Worm (Caenorhabditis elegans) whole organism, young adult: ENCODE measurements around the gene mif-4.

Experiments used
- F10E7.11 ChIP-seq: sonication (generic microtip); optimal IDR thresholded peaks from 2 replicates; lab custom pipeline; 2017; ENCODE audit warnings: mild to moderate bottlenecking, missing genetic modification characterization, moderate library complexity, missing compliant biosample characterization
- F37B4.10 ChIP-seq: fragments of 200-800 bp; sonication (Bioruptor generic); IDR thresholded peaks from 2 replicates; pipeline ENCODE4 v1.3.6; 2022; ENCODE audit warnings: missing genetic modification characterization, missing compliant biosample characterization
- F55B11.4 ChIP-seq: sonication (generic microtip); optimal IDR thresholded peaks from 2 replicates; lab custom pipeline; 2016; ENCODE audit warnings: missing compliant biosample characterization, missing genetic modification characterization, borderline replicate concordance; ENCODE audit not compliant: insufficient read depth
- T07F8.4 ChIP-seq: sonication (generic microtip); optimal IDR thresholded peaks from 2 replicates; lab custom pipeline; 2016; ENCODE audit warnings: mild to moderate bottlenecking, missing genetic modification characterization, moderate library complexity, missing compliant biosample characterization
- Y56A3A.18 ChIP-seq: fragments of 200-800 bp; sonication (Bioruptor generic); IDR thresholded peaks from 2 replicates; pipeline ENCODE4 v1.3.6; 2022; ENCODE audit warnings: missing genetic modification reagents, missing genetic modification characterization, missing compliant biosample characterization
- Y67H2A.10 ChIP-seq: fragments of 200-800 bp; sonication (Bioruptor generic); conservative IDR thresholded peaks from 2 replicates; pipeline ENCODE4 v1.3.6; 2022; ENCODE audit warnings: missing genetic modification reagents, missing genetic modification characterization, missing compliant biosample characterization
- akir-1 ChIP-seq: fragments of 200-800 bp; sonication (Bioruptor generic); optimal IDR thresholded peaks from 2 replicates; lab custom pipeline; 2018; ENCODE audit warnings: mild to moderate bottlenecking, missing genetic modification characterization, moderate library complexity, missing compliant biosample characterization
- attf-3 ChIP-seq: fragments of 200-800 bp; sonication (Bioruptor generic); conservative IDR thresholded peaks from 2 replicates; pipeline ENCODE4 v1.3.6; 2022; ENCODE audit warnings: missing genetic modification reagents, missing genetic modification characterization, missing compliant biosample characterization
- attf-5 ChIP-seq: fragments of 200-800 bp; sonication (Bioruptor generic); optimal IDR thresholded peaks from 2 replicates; lab custom pipeline; 2018; ENCODE audit warnings: mild to moderate bottlenecking, missing genetic modification characterization, missing compliant biosample characterization
- ccch-3 ChIP-seq: fragments of 200-800 bp; sonication (Bioruptor generic); optimal IDR thresholded peaks from 2 replicates; lab custom pipeline; 2018; ENCODE audit warnings: mild to moderate bottlenecking, missing genetic modification characterization, missing compliant biosample characterization
- cebp-2 ChIP-seq: fragments of 200-800 bp; sonication (Bioruptor generic); IDR thresholded peaks from 2 replicates; pipeline ENCODE4 v1.3.6; 2022; ENCODE audit warnings: missing genetic modification characterization, missing compliant biosample characterization
- ceh-100 ChIP-seq: fragments of 200-800 bp; sonication (Bioruptor generic); IDR thresholded peaks from 2 replicates; pipeline ENCODE4 v1.3.6; 2022; ENCODE audit warnings: missing genetic modification reagents, missing genetic modification characterization, missing compliant biosample characterization
- ceh-27 ChIP-seq: fragments of 200-800 bp; sonication (Bioruptor generic); optimal IDR thresholded peaks from 2 replicates; lab custom pipeline; 2018; ENCODE audit warnings: mild to moderate bottlenecking, missing genetic modification characterization, moderate library complexity, missing compliant biosample characterization
- ceh-58 ChIP-seq: fragments of 200-800 bp; sonication (Bioruptor generic); IDR thresholded peaks from 2 replicates; pipeline ENCODE4 v1.3.6; 2022; ENCODE audit warnings: missing genetic modification characterization, missing compliant biosample characterization
- dox-1 ChIP-seq: fragments of 200-800 bp; sonication (Bioruptor generic); IDR thresholded peaks from 2 replicates; pipeline ENCODE4 v1.3.6; 2022; ENCODE audit warnings: missing genetic modification reagents, missing genetic modification characterization, missing compliant biosample characterization
- dpff-1 ChIP-seq: sonication (generic microtip); optimal IDR thresholded peaks from 2 replicates; lab custom pipeline; 2017; ENCODE audit warnings: mild to moderate bottlenecking, missing genetic modification characterization, missing compliant biosample characterization
- ekl-4 ChIP-seq: fragments of 200-800 bp; sonication (Bioruptor generic); IDR thresholded peaks from 2 replicates; pipeline ENCODE4 v1.3.6; 2022; ENCODE audit warnings: missing genetic modification reagents, missing genetic modification characterization, missing compliant biosample characterization
- gei-17 ChIP-seq: fragments of 200-800 bp; sonication (Bioruptor generic); optimal IDR thresholded peaks from 2 replicates; lab custom pipeline; 2018; ENCODE audit warnings: mild to moderate bottlenecking, missing genetic modification characterization, missing compliant biosample characterization
- him-1 ChIP-seq: sonication (generic microtip); optimal IDR thresholded peaks from 2 replicates; lab custom pipeline; 2016; ENCODE audit warnings: missing genotype, missing genetic modification reagents, missing genetic modification characterization, missing compliant biosample characterization
- hrde-1 ChIP-seq: sonication (generic microtip); optimal IDR thresholded peaks from 2 replicates; lab custom pipeline; 2016; ENCODE audit warnings: missing genetic modification characterization, mild to moderate bottlenecking, missing compliant biosample characterization, moderate library complexity, missing genotype, missing genetic modification reagents, borderline replicate concordance
- hsf-1 ChIP-seq: fragments of 200-800 bp; sonication (Bioruptor generic); IDR thresholded peaks from 2 replicates; pipeline ENCODE4 v1.3.6; 2022; ENCODE audit warnings: missing genetic modification reagents, missing genetic modification characterization, missing compliant biosample characterization
- lin-26 ChIP-seq: fragments of 200-800 bp; sonication (Bioruptor generic); IDR thresholded peaks from 2 replicates; pipeline ENCODE4 v1.3.6; 2022; ENCODE audit warnings: missing genetic modification reagents, missing genetic modification characterization, missing compliant biosample characterization
- lsy-27 ChIP-seq: sonication (generic microtip); optimal IDR thresholded peaks from 2 replicates; lab custom pipeline; 2017; ENCODE audit warnings: missing genetic modification characterization, mild to moderate bottlenecking, missing compliant biosample characterization, antibody characterized with exemption, missing genotype, borderline replicate concordance; ENCODE audit not compliant: insufficient read depth
- madf-6 ChIP-seq: fragments of 200-800 bp; sonication (Bioruptor generic); IDR thresholded peaks from 2 replicates; pipeline ENCODE4 v1.3.6; 2022; ENCODE audit warnings: missing genetic modification reagents, missing genetic modification characterization, missing compliant biosample characterization
- madf-8 ChIP-seq: fragments of 200-800 bp; sonication (Bioruptor generic); conservative IDR thresholded peaks from 2 replicates; pipeline ENCODE4 v1.3.6; 2022; ENCODE audit warnings: missing genetic modification reagents, missing genetic modification characterization, missing compliant biosample characterization
- mcd-1 ChIP-seq: fragments of 200-800 bp; sonication (Bioruptor generic); IDR thresholded peaks from 2 replicates; pipeline ENCODE4 v1.3.6; 2022; ENCODE audit warnings: missing genetic modification reagents, missing genetic modification characterization, missing compliant biosample characterization
- mxl-1 ChIP-seq: sonication (generic microtip); optimal IDR thresholded peaks from 2 replicates; lab custom pipeline; 2016; ENCODE audit warnings: missing genetic modification characterization, missing compliant biosample characterization
- nhr-120 ChIP-seq: fragments of 200-800 bp; sonication (Bioruptor generic); IDR thresholded peaks from 2 replicates; pipeline ENCODE4 v1.3.6; 2022; ENCODE audit warnings: missing genetic modification characterization, missing compliant biosample characterization
- nhr-27 ChIP-seq: fragments of 200-800 bp; sonication (Bioruptor generic); optimal IDR thresholded peaks from 2 replicates; lab custom pipeline; 2018; ENCODE audit warnings: mild to moderate bottlenecking, missing genetic modification characterization, moderate library complexity, missing compliant biosample characterization
- nhr-90 ChIP-seq: sonication (generic microtip); optimal IDR thresholded peaks from 2 replicates; lab custom pipeline; 2016; ENCODE audit warnings: missing genotype, mild to moderate bottlenecking, missing genetic modification characterization, missing compliant biosample characterization
- pbrm-1 ChIP-seq: fragments of 200-800 bp; sonication (Bioruptor generic); IDR thresholded peaks from 2 replicates; pipeline ENCODE4 v1.3.6; 2022; ENCODE audit warnings: missing genetic modification reagents, missing genetic modification characterization, missing compliant biosample characterization
- pha-4 ChIP-seq: fragments of 150-350 bp; sonication (generic microtip); optimal IDR thresholded peaks from 2 replicates; lab custom pipeline; 2014; ENCODE audit warnings: missing biosample characterization, missing genetic modification reagents, missing genetic modification characterization
- repo-1 ChIP-seq: sonication (generic microtip); optimal IDR thresholded peaks from 2 replicates; lab custom pipeline; 2017; ENCODE audit warnings: mild to moderate bottlenecking, missing genetic modification characterization, missing compliant biosample characterization
- sea-2 ChIP-seq: fragments of 200-800 bp; sonication (Bioruptor generic); IDR thresholded peaks from 2 replicates; pipeline ENCODE4 v1.3.6; 2022; ENCODE audit warnings: missing genetic modification characterization, missing compliant biosample characterization
- snpc-1.1 ChIP-seq: sonication (generic microtip); optimal IDR thresholded peaks from 2 replicates; lab custom pipeline; 2017; ENCODE audit warnings: missing genetic modification characterization, mild to moderate bottlenecking, missing compliant biosample characterization, antibody characterized with exemption, moderate library complexity, missing genotype, missing genetic modification reagents; ENCODE audit not compliant: insufficient read depth
- snpc-4 ChIP-seq, 5 experiments: fragments of 150-350 bp in 1 of 5; sonication (generic microtip) in 4 of 5; optimal IDR thresholded peaks; 2 replicates each; lab custom pipeline; 2014 to 2018; ENCODE audit warnings: missing genetic modification characterization in 5 of 5, missing biosample characterization in 3 of 5, antibody characterized with exemption in 2 of 5, mild to moderate bottlenecking in 2 of 5, missing compliant biosample characterization in 2 of 5, missing genotype in 2 of 5, moderate library complexity in 2 of 5, missing genetic modification reagents in 1 of 5
- somi-1 ChIP-seq: fragments of 200-800 bp; sonication (Bioruptor generic); optimal IDR thresholded peaks from 2 replicates; lab custom pipeline; 2018; ENCODE audit warnings: mild to moderate bottlenecking, missing genetic modification characterization, missing compliant biosample characterization
- sptf-2 ChIP-seq: fragments of 200-800 bp; sonication (Bioruptor generic); optimal IDR thresholded peaks from 2 replicates; lab custom pipeline; 2018; ENCODE audit warnings: mild to moderate bottlenecking, missing genetic modification characterization, missing compliant biosample characterization
- unc-130 ChIP-seq: sonication (generic microtip); optimal IDR thresholded peaks from 2 replicates; lab custom pipeline; 2016; ENCODE audit warnings: missing genetic modification reagents, missing genetic modification characterization, missing compliant biosample characterization
- unc-62 ChIP-seq: fragments of 150-350 bp; optimal IDR thresholded peaks from 2 replicates; lab custom pipeline; 2014; ENCODE audit warnings: missing biosample characterization, missing genetic modification reagents, missing genetic modification characterization
- zim-3 ChIP-seq: sonication (generic microtip); optimal IDR thresholded peaks from 2 replicates; lab custom pipeline; 2017; ENCODE audit warnings: mild to moderate bottlenecking, missing genetic modification characterization, moderate library complexity, missing compliant biosample characterization
- ztf-28 ChIP-seq: fragments of 200-800 bp; sonication (Bioruptor generic); IDR thresholded peaks from 2 replicates; pipeline ENCODE4 v1.3.6; 2022; ENCODE audit warnings: missing genetic modification reagents, missing genetic modification characterization, missing compliant biosample characterization

mif-4 gene

DNA sequence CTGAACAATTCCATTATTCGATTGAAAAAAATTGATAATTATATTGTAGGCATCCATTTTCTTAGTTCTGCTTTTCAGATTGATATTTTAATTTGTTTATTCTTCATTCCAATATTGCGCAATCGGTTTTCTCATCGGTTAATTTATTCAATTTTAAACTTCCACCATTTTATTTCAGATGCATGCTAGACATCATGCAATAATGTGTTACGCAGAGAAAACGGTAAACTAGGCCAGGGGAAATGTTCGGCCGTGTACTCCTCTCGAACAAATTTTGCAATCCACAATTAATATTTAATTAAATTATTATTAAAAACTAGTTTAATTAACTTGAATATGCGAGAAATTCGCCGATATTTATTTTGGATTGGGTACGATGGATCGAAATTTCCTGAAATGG is 14.1 kb downstream of the mif-4 start, which contains the start of gene Y73B6BL.29 (continued):
- peak; percentile 81 for TF ChIP-seq mcd-1 (GFP tag; lab: Robert Waterston, UW)
- TF ChIP-seq mxl-1 (tag; lab: Kevin White, UChicago), result no peak
- TF ChIP-seq ceh-58 (GFP tag; lab: Robert Waterston, UW), result no peak
- 0 out of 2 replicates have a peak, but pooled peaks have one; percentile 58 for TF ChIP-seq sea-2 (GFP tag; lab: Robert Waterston, UW)
- TF ChIP-seq snpc-4 (GFP tag; optimal IDR thresholded peaks at IDR 0.05; lab: Kevin White, UChicago), result peak; percentile 74
- peak; percentile 54 to 87 (median 78) for TF ChIP-seq snpc-4 (tag; optimal IDR thresholded peaks at IDR 0.05; lab: Kevin White, UChicago)
- TF ChIP-seq him-1, result peak; percentile 45
- peak; percentile 55; the same call in 1 of the 2 replicates for TF ChIP-seq madf-8 (GFP tag; lab: Robert Waterston, UW)
- no peak for TF ChIP-seq F55B11.4
- TF ChIP-seq madf-6 (GFP tag; lab: Robert Waterston, UW), result peak; percentile 69
- no peak for TF ChIP-seq cebp-2 (GFP tag; lab: Robert Waterston, UW)
- TF ChIP-seq pha-4, result no peak
- TF ChIP-seq unc-130 (GFP tag; lab: Kevin White, UChicago), result peak; percentile 95
- no peak for TF ChIP-seq Y56A3A.18 (GFP tag; lab: Robert Waterston, UW)
- peak; percentile 74 for TF ChIP-seq snpc-1.1 (tag; lab: Kevin White, UChicago)
- TF ChIP-seq somi-1 (GFP tag; lab: Kevin White, UChicago), result peak; percentile 35
- peak; percentile 85 for TF ChIP-seq ekl-4 (GFP tag; lab: Robert Waterston, UW)
- TF ChIP-seq hsf-1, result 0 out of 2 replicates have a peak, but pooled peaks have one; percentile 13
- peak; percentile 80 for TF ChIP-seq akir-1 (GFP tag; lab: Kevin White, UChicago)
- TF ChIP-seq gei-17 (GFP tag; lab: Kevin White, UChicago), result peak; percentile 7
- TF ChIP-seq zim-3, result peak; percentile 46
- TF ChIP-seq dox-1 (GFP tag; lab: Robert Waterston, UW), result peak; percentile 78
- TF ChIP-seq hrde-1 (tag; lab: Kevin White, UChicago), result no peak
- no peak for TF ChIP-seq unc-62 (GFP tag; lab: Kevin White, UChicago)
- no peak for TF ChIP-seq dpff-1
- peak; percentile 73; the same call in 1 of the 2 replicates for TF ChIP-seq ceh-100 (GFP tag; lab: Robert Waterston, UW)
- peak; percentile 96 for TF ChIP-seq ceh-27 (GFP tag; lab: Kevin White, UChicago)
- peak; percentile 39 for TF ChIP-seq attf-5 (GFP tag; lab: Kevin White, UChicago)
- no peak for TF ChIP-seq lin-26 (GFP tag; lab: Robert Waterston, UW)
- TF ChIP-seq Y67H2A.10, result no peak
- no peak for TF ChIP-seq sptf-2 (GFP tag; lab: Kevin White, UChicago)
- no peak for TF ChIP-seq nhr-90 (tag; lab: Kevin White, UChicago)
- peak; percentile 53 for TF ChIP-seq attf-3 (GFP tag; lab: Robert Waterston, UW)
- 0 out of 2 replicates have a peak, but pooled peaks have one; percentile 71 for TF ChIP-seq ztf-28
- no peak for TF ChIP-seq F37B4.10
- peak; percentile 53; the same call in 1 of the 2 replicates for TF ChIP-seq pbrm-1 (GFP tag; lab: Robert Waterston, UW)
- TF ChIP-seq lsy-27 (tag; lab: Kevin White, UChicago), result no peak
- peak; percentile 58 for TF ChIP-seq ccch-3 (GFP tag; lab: Kevin White, UChicago)
- no peak for TF ChIP-seq nhr-120 (GFP tag; lab: Robert Waterston, UW)
- peak; percentile 35 for TF ChIP-seq repo-1 (tag; lab: Kevin White, UChicago)
- TF ChIP-seq F10E7.11, result peak; percentile 61
- TF ChIP-seq nhr-27, result no peak
- TF ChIP-seq T07F8.4 (tag; lab: Kevin White, UChicago), result no peak
